Fruit fly (Drosophila melanogaster) whole organism, embryonic: ENCODE measurements around the gene Kat60.
A peak's percentile ranks its signal among the peaks of the same experiment; 100 is the strongest.

Experiments used
- Atf6 ChIP-seq: fragments of 200-800 bp; sonication (Bioruptor generic); IDR thresholded peaks from 2 replicates; pipeline ENCODE4 v1.3.6; 2022; ENCODE audit warnings: missing biosample characterization, missing genetic modification characterization
- BtbVII ChIP-seq: fragments of 200-800 bp; sonication (Bioruptor generic); optimal IDR thresholded peaks from 3 replicates; lab custom pipeline; 2017; ENCODE audit warnings: missing biosample characterization, mild to moderate bottlenecking, missing genetic modification characterization
- CG10267 ChIP-seq: fragments of 200-800 bp; sonication (Bioruptor generic); optimal IDR thresholded peaks from 2 replicates; lab custom pipeline; 2018; ENCODE audit warnings: missing biosample characterization, mild to moderate bottlenecking, missing genetic modification characterization, moderate library complexity
- CG11560 ChIP-seq: fragments of 200-800 bp; sonication (Bioruptor generic); IDR thresholded peaks from 3 replicates; pipeline ENCODE4 v1.3.6; 2022; ENCODE audit warnings: missing biosample characterization, missing genetic modification characterization
- CG13296 ChIP-seq: fragments of 200-800 bp; sonication (Bioruptor generic); optimal IDR thresholded peaks from 3 replicates; lab custom pipeline; 2018; ENCODE audit warnings: missing biosample characterization, mild to moderate bottlenecking, missing genetic modification characterization
- CG13894 ChIP-seq: fragments of 200-800 bp; sonication (Bioruptor generic); optimal IDR thresholded peaks from 3 replicates; lab custom pipeline; 2018; ENCODE audit warnings: missing biosample characterization, mild to moderate bottlenecking, missing genetic modification characterization, moderate library complexity
- CG14965 ChIP-seq: fragments of 200-800 bp; sonication (Bioruptor generic); optimal IDR thresholded peaks from 2 replicates; lab custom pipeline; 2016; ENCODE audit warnings: missing biosample characterization, missing genetic modification characterization, borderline replicate concordance
- CG1529 ChIP-seq: fragments of 200-800 bp; sonication (Bioruptor generic); optimal IDR thresholded peaks from 3 replicates; lab custom pipeline; 2018; ENCODE audit warnings: missing biosample characterization, missing genetic modification characterization
- CG17568 ChIP-seq: fragments of 200-800 bp; sonication (Bioruptor generic); optimal IDR thresholded peaks from 2 replicates; lab custom pipeline; 2018; ENCODE audit warnings: missing biosample characterization, mild to moderate bottlenecking, missing genetic modification characterization, moderate library complexity
- CG2712 ChIP-seq: fragments of 200-800 bp; optimal IDR thresholded peaks from 3 replicates; lab custom pipeline; 2019; ENCODE audit warnings: missing biosample characterization, mild to moderate bottlenecking, missing genetic modification characterization, moderate library complexity
- CG31224 ChIP-seq: fragments of 200-800 bp; sonication (Bioruptor generic); IDR thresholded peaks from 2 replicates; pipeline ENCODE4 v1.3.6; 2022; ENCODE audit warnings: missing biosample characterization, missing genetic modification characterization
- CG4360 ChIP-seq: fragments of 200-800 bp; sonication (Bioruptor generic); IDR thresholded peaks from 2 replicates; pipeline ENCODE4 v1.3.6; 2022; ENCODE audit warnings: missing biosample characterization, missing genetic modification characterization
- CG4617 ChIP-seq: fragments of 200-800 bp; sonication (Bioruptor generic); optimal IDR thresholded peaks from 3 replicates; lab custom pipeline; 2016; ENCODE audit warnings: missing biosample characterization, missing genetic modification characterization, borderline replicate concordance
- CG6254 ChIP-seq: fragments of 200-800 bp; sonication (Bioruptor generic); optimal IDR thresholded peaks from 3 replicates; lab custom pipeline; 2017; ENCODE audit warnings: mild to moderate bottlenecking, missing biosample characterization, missing genetic modification reagents, missing genetic modification characterization
- CG6854 ChIP-seq: fragments of 200-800 bp; sonication (Bioruptor generic); optimal IDR thresholded peaks from 3 replicates; lab custom pipeline; 2017; ENCODE audit warnings: missing biosample characterization, mild to moderate bottlenecking, missing genetic modification characterization
- Drgx ChIP-seq: fragments of 200-800 bp; sonication (Bioruptor generic); IDR thresholded peaks from 2 replicates; pipeline ENCODE4 v1.3.6; 2022; ENCODE audit warnings: missing biosample characterization, missing genetic modification characterization
- Elba2 ChIP-seq: fragments of 200-800 bp; sonication (Bioruptor generic); optimal IDR thresholded peaks from 3 replicates; lab custom pipeline; 2016; ENCODE audit warnings: missing biosample characterization, missing genetic modification characterization
- H15 ChIP-seq: fragments of 200-800 bp; sonication (Bioruptor generic); IDR thresholded peaks from 3 replicates; pipeline ENCODE4 v1.3.6; 2022; ENCODE audit warnings: missing biosample characterization, missing genetic modification characterization
- HLHmδ ChIP-seq: fragments of 200-800 bp; sonication (Bioruptor generic); optimal IDR thresholded peaks from 2 replicates; lab custom pipeline; 2018; ENCODE audit warnings: missing biosample characterization, mild to moderate bottlenecking, missing genetic modification characterization, moderate library complexity
- Hand ChIP-seq: fragments of 200-800 bp; sonication (Bioruptor generic); optimal IDR thresholded peaks from 2 replicates; lab custom pipeline; 2017; ENCODE audit warnings: mild to moderate bottlenecking, missing biosample characterization, missing genetic modification reagents, missing genetic modification characterization
- MESR4 ChIP-seq: fragments of 200-800 bp; sonication (Bioruptor generic); optimal IDR thresholded peaks from 2 replicates; lab custom pipeline; 2018; ENCODE audit warnings: missing biosample characterization, mild to moderate bottlenecking, missing genetic modification characterization, moderate library complexity
- Mad ChIP-seq: fragments of 200-800 bp; sonication (Bioruptor generic); optimal IDR thresholded peaks from 2 replicates; lab custom pipeline; 2016; ENCODE audit warnings: missing biosample characterization, missing genetic modification characterization
- Nf-YC ChIP-seq: fragments of 200-800 bp; optimal IDR thresholded peaks from 3 replicates; lab custom pipeline; 2019; ENCODE audit warnings: missing biosample characterization, mild to moderate bottlenecking, missing genetic modification characterization, moderate library complexity
- Xrp1 ChIP-seq: fragments of 200-800 bp; sonication (Bioruptor generic); IDR thresholded peaks from 2 replicates; pipeline ENCODE4 v1.3.6; 2022; ENCODE audit warnings: missing biosample characterization, missing genetic modification characterization
- abd-A ChIP-seq: fragments of 200-800 bp; sonication (Bioruptor generic); optimal IDR thresholded peaks from 3 replicates; lab custom pipeline; 2019; ENCODE audit warnings: missing biosample characterization, mild to moderate bottlenecking, missing genetic modification characterization, moderate library complexity
- bcd ChIP-seq: fragments of 200-800 bp; sonication (Bioruptor generic); optimal IDR thresholded peaks from 2 replicates; lab custom pipeline; 2017; ENCODE audit warnings: missing biosample characterization, mild to moderate bottlenecking, missing genetic modification characterization
- br ChIP-seq: fragments of >200 bp; optimal IDR thresholded peaks from 2 replicates; lab custom pipeline; 2017
- cg ChIP-seq: fragments of 200-800 bp; sonication (Bioruptor generic); optimal IDR thresholded peaks from 3 replicates; lab custom pipeline; 2019; ENCODE audit warnings: missing biosample characterization, mild to moderate bottlenecking, missing genetic modification characterization, moderate library complexity
- chinmo ChIP-seq: fragments of 200-800 bp; sonication (Bioruptor generic); IDR thresholded peaks from 4 replicates; pipeline ENCODE4 v1.3.6; 2022; ENCODE audit warnings: missing biosample characterization, missing genetic modification characterization; ENCODE audit not compliant: partially characterized antibody
- fd64A ChIP-seq: fragments of 200-800 bp; sonication (Bioruptor generic); optimal IDR thresholded peaks from 3 replicates; lab custom pipeline; 2018; ENCODE audit warnings: missing biosample characterization, mild to moderate bottlenecking, missing genetic modification characterization
- fru ChIP-seq: fragments of >200 bp; optimal IDR thresholded peaks from 2 replicates; lab custom pipeline; 2017
- gcm ChIP-seq: fragments of 200-800 bp; sonication (Bioruptor generic); optimal IDR thresholded peaks from 2 replicates; lab custom pipeline; 2019; ENCODE audit warnings: missing biosample characterization, mild to moderate bottlenecking, missing genetic modification characterization, moderate library complexity
- gro ChIP-seq: fragments of 200-800 bp; sonication (Bioruptor generic); optimal IDR thresholded peaks from 2 replicates; lab custom pipeline; 2016; ENCODE audit warnings: missing biosample characterization, missing genetic modification characterization
- lab ChIP-seq: fragments of 200-800 bp; sonication (Bioruptor generic); optimal IDR thresholded peaks from 3 replicates; lab custom pipeline; 2017; ENCODE audit warnings: missing biosample characterization, missing genetic modification characterization, mild to moderate bottlenecking, moderate library complexity, missing genetic modification reagents
- rib ChIP-seq: fragments of 200-800 bp; sonication (Bioruptor generic); IDR thresholded peaks from 2 replicates; pipeline ENCODE4 v1.3.6; 2022; ENCODE audit warnings: missing biosample characterization, missing genetic modification characterization
- run ChIP-seq: fragments of 200-800 bp; sonication (Bioruptor generic); optimal IDR thresholded peaks from 3 replicates; lab custom pipeline; 2018; ENCODE audit warnings: missing biosample characterization, mild to moderate bottlenecking, missing genetic modification characterization
- so ChIP-seq: fragments of 200-800 bp; sonication (Bioruptor generic); IDR thresholded peaks from 3 replicates; pipeline ENCODE4 v1.3.6; 2022; ENCODE audit warnings: missing biosample characterization, missing genetic modification characterization
- sr ChIP-seq: fragments of 200-800 bp; sonication (Bioruptor generic); IDR thresholded peaks from 3 replicates; pipeline ENCODE4 v1.3.6; 2022; ENCODE audit warnings: missing biosample characterization, missing genetic modification characterization
- sug ChIP-seq: fragments of 200-800 bp; optimal IDR thresholded peaks from 2 replicates; lab custom pipeline; 2019; ENCODE audit warnings: missing biosample characterization, mild to moderate bottlenecking, missing genetic modification characterization, moderate library complexity
- tll ChIP-seq, 2 experiments: fragments of 200-800 bp in 1 of 2; fragments of >200 bp in 1 of 2; sonication (Bioruptor generic) in 1 of 2; optimal IDR thresholded peaks; 2 replicates each; lab custom pipeline; 2017 to 2019; ENCODE audit warnings: missing biosample characterization in 2 of 2, missing genetic modification characterization in 2 of 2, mild to moderate bottlenecking in 1 of 2, moderate library complexity in 1 of 2
- tna ChIP-seq: fragments of 200-800 bp; sonication (Bioruptor generic); IDR thresholded peaks from 2 replicates; pipeline ENCODE4 v1.3.6; 2022; ENCODE audit warnings: missing biosample characterization, missing genetic modification characterization; ENCODE audit not compliant: partially characterized antibody

The Kat60 gene

DNA sequence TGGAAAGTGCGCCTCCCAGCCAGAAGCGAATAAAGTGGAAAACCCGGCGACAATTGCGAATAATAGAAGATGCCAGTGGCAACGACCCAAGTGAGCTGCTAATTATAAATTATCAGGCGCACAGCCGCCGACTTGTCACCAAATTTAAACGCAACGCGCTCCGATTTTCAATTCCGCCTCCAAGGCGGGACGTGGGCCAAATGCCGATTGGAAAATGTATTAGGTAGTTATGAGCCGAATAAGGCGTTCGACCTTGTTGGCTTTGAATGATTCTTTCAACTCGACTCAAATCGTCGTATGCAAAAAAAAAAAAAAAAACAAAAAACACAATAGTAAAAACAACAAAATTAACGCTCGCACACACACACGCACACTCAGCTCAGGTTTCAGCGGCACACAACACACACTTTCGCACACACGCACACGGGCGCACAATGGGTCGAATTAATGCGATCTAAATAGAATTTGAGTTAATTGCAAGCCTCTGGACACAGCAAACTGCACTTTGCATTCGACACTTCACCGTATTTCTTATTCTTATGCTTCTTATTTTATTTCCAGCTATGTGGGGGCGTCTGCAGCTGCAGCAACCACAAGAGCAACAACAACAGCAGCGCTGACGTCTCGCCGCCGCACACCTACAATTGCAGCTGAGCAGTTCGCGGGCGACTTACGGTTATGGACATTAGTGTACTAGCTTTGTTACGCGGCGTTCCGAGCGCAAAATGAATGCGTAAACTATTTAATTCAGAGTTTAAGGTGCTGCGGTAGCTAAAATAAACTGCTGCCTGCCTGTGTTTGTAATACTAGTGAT, 419 bp downstream of the Kat60 start:
- TF ChIP-seq CG1529 (GFP tag; lab: Kevin White, UChicago) = peak; percentile 7
- TF ChIP-seq CG13296 (GFP tag; lab: Kevin White, UChicago) = peak; percentile 19
- peak; percentile 84 for TF ChIP-seq MESR4 (GFP tag; lab: Kevin White, UChicago)
- TF ChIP-seq cg (GFP tag; lab: Kevin White, UChicago) = peak; percentile 78
- no peak for TF ChIP-seq abd-A (tag; lab: Kevin White, UChicago)
- TF ChIP-seq Atf6 (GFP tag; lab: Robert Waterston, UW) = no peak; the same call in 1 of the 2 replicates
- TF ChIP-seq Nf-YC (tag; lab: Kevin White, UChicago) = no peak
- TF ChIP-seq gcm = no peak
- TF ChIP-seq CG4360 (GFP tag; lab: Robert Waterston, UW) = peak; percentile 93
- peak; percentile 71 for TF ChIP-seq CG31224
- TF ChIP-seq gro (GFP tag; lab: Kevin White, UChicago) = no peak
- no peak for TF ChIP-seq H15 (GFP tag; lab: Robert Waterston, UW)
- TF ChIP-seq chinmo (GFP tag; lab: Robert Waterston, UW) = 0 out of 4 replicates have a peak, but pooled peaks have one; percentile 8
- peak; percentile 17 for TF ChIP-seq Elba2 (GFP tag; lab: Kevin White, UChicago)
- no peak for TF ChIP-seq BtbVII (GFP tag; lab: Kevin White, UChicago)
- TF ChIP-seq sr (GFP tag; lab: Robert Waterston, UW) = peak; percentile 31; the same call in 1 of the 3 replicates
- TF ChIP-seq Hand (GFP tag; lab: Kevin White, UChicago) = peak; percentile 20
- TF ChIP-seq bcd (GFP tag; lab: Kevin White, UChicago) = no peak
- TF ChIP-seq tna = 0 out of 2 replicates have a peak, but pooled peaks have one; percentile 10
- TF ChIP-seq CG4617 (GFP tag; lab: Kevin White, UChicago) = peak; percentile 49
- TF ChIP-seq so (GFP tag; lab: Robert Waterston, UW) = peak; percentile 21; the same call in 1 of the 3 replicates

DNA sequence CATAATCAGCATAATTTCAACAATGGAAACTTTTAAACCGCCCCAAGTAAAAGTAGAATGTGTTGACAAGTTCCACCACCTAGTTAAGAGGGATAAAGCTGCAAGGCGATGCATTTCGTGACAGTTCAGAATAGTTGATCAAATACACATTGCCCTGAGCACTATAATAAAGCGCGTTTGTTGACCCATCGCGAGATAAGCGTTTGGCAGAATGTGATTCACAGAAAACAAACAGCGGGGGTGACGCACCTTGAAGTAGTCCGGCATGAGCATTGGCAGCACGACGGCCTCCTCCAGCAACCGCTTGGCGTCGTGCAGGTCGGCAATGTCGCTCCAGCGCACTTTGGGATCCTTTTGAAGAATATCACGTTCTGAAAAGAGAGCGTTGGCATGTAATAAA, 2.6 kb downstream of the Kat60 start:
- TF ChIP-seq CG6854 (GFP tag; lab: Kevin White, UChicago) = no peak
- no peak for TF ChIP-seq br (lab: Kevin White, UChicago)
- TF ChIP-seq CG1529 (GFP tag; lab: Kevin White, UChicago) = no peak
- no peak for TF ChIP-seq CG11560 (tag; lab: Robert Waterston, UW)
- no peak for TF ChIP-seq tll (GFP tag; optimal IDR thresholded peaks at IDR 0.05; lab: Kevin White, UChicago)
- TF ChIP-seq CG17568 (GFP tag; lab: Kevin White, UChicago) = no peak
- TF ChIP-seq lab (GFP tag; lab: Kevin White, UChicago) = peak; percentile 23
- TF ChIP-seq Mad (GFP tag; lab: Kevin White, UChicago) = no peak
- no peak for TF ChIP-seq CG14965 (GFP tag; lab: Kevin White, UChicago)
- peak; percentile 4 for TF ChIP-seq fd64A (GFP tag; lab: Kevin White, UChicago)
- TF ChIP-seq HLHmδ (GFP tag; lab: Kevin White, UChicago) = peak; percentile 11
- 0 out of 2 replicates have a peak, but pooled peaks have one; percentile 8 for TF ChIP-seq Drgx (GFP tag; lab: Robert Waterston, UW)
- no peak for TF ChIP-seq fru (lab: Kevin White, UChicago)
- no peak for TF ChIP-seq rib (GFP tag; lab: Robert Waterston, UW)
- TF ChIP-seq CG2712 (tag; lab: Kevin White, UChicago) = peak; percentile 47
- TF ChIP-seq Xrp1 (GFP tag; lab: Robert Waterston, UW) = peak; percentile 21; the same call in 1 of the 2 replicates
- TF ChIP-seq sug = peak; percentile 12
- TF ChIP-seq CG13894 = no peak
- no peak for TF ChIP-seq CG6254
- no peak for TF ChIP-seq Nf-YC (tag; lab: Kevin White, UChicago)
- TF ChIP-seq run (tag; lab: Kevin White, UChicago) = no peak
- no peak for TF ChIP-seq Hand (GFP tag; lab: Kevin White, UChicago)
- TF ChIP-seq CG10267 = no peak
